Worm (Caenorhabditis elegans): ENCODE measurements around the gene C56G2.5.

- TF ChIP-seq ztf-4 (tag; optimal IDR thresholded peaks at IDR 0.05), result no peak
- no peak for TF ChIP-seq nhr-10 (tag; optimal IDR thresholded peaks at IDR 0.05)
- no peak for TF ChIP-seq ztf-1 (GFP tag; conservative IDR thresholded peaks at IDR 0.05)
- TF ChIP-seq ztf-11 (tag; optimal IDR thresholded peaks at IDR 0.05), result no peak
- TF ChIP-seq nhr-25 (tag; optimal IDR thresholded peaks at IDR 0.05), result no peak
- TF ChIP-seq egl-27 (tag; optimal IDR thresholded peaks at IDR 0.05), result no peak
- TF ChIP-seq nhr-11 (tag; optimal IDR thresholded peaks at IDR 0.05), result no peak
- no peak for TF ChIP-seq unc-39 (tag; optimal IDR thresholded peaks at IDR 0.05)
- no peak for TF ChIP-seq nhr-12 (tag; optimal IDR thresholded peaks at IDR 0.05)
- no peak for TF ChIP-seq fos-1 (tag; optimal IDR thresholded peaks at IDR 0.05)
- TF ChIP-seq snpc-4 (tag; optimal IDR thresholded peaks at IDR 0.05), result no peak
Measured at ce11 chrIII:6307832-6308231, 16.2 kb downstream of the C56G2.5 start.

Measured in whole organism, L2 larva.